Fruit fly (Drosophila melanogaster) whole organism, embryonic: Measurements from ENCODE around the gene Gr64d.

Experiments
- Abd-B ChIP-seq: fragments of 200-800 bp; sonication (Bioruptor generic); optimal IDR thresholded peaks from 2 replicates; lab custom pipeline; 2018; ENCODE audit warnings: missing biosample characterization, mild to moderate bottlenecking, missing genetic modification characterization, moderate library complexity
- CG11695 ChIP-seq: fragments of 200-800 bp; sonication (Bioruptor generic); IDR thresholded peaks from 3 replicates; pipeline ENCODE4 v1.3.6; 2022; ENCODE audit warnings: missing biosample characterization, missing genetic modification characterization
- CG12071 ChIP-seq: fragments of 200-800 bp; sonication (Bioruptor generic); optimal IDR thresholded peaks from 3 replicates; lab custom pipeline; 2018; ENCODE audit warnings: missing biosample characterization, mild to moderate bottlenecking, missing genetic modification characterization
- CG12769 ChIP-seq: fragments of 200-800 bp; sonication (Bioruptor generic); optimal IDR thresholded peaks from 2 replicates; lab custom pipeline; 2019; ENCODE audit warnings: missing biosample characterization, mild to moderate bottlenecking, missing genetic modification characterization, moderate library complexity
- CG18764 ChIP-seq: fragments of 200-800 bp; sonication (Bioruptor generic); optimal IDR thresholded peaks from 3 replicates; lab custom pipeline; 2016; ENCODE audit warnings: missing biosample characterization, missing genetic modification characterization
- CG2875 ChIP-seq: fragments of 200-800 bp; sonication (Bioruptor generic); optimal IDR thresholded peaks from 2 replicates; lab custom pipeline; 2017; ENCODE audit warnings: missing biosample characterization, mild to moderate bottlenecking, missing genetic modification characterization, missing genetic modification reagents
- CG3163 ChIP-seq: fragments of 200-800 bp; sonication (Bioruptor generic); optimal IDR thresholded peaks from 3 replicates; lab custom pipeline; 2016; ENCODE audit warnings: missing biosample characterization, missing genetic modification characterization
- CG32532 ChIP-seq: fragments of 200-800 bp; sonication (Bioruptor generic); IDR thresholded peaks from 2 replicates; pipeline ENCODE4 v1.3.6; 2022; ENCODE audit warnings: missing biosample characterization, missing genetic modification characterization
- CG32767 ChIP-seq: fragments of 200-800 bp; sonication (Bioruptor generic); IDR thresholded peaks from 2 replicates; pipeline ENCODE4 v1.3.6; 2022; ENCODE audit warnings: missing biosample characterization, missing genetic modification characterization
- CG4404 ChIP-seq: fragments of 200-800 bp; sonication (Bioruptor generic); IDR thresholded peaks from 2 replicates; pipeline ENCODE4 v1.3.6; 2022; ENCODE audit warnings: missing biosample characterization, missing genetic modification characterization
- CG6272 ChIP-seq: fragments of 200-800 bp; sonication (Bioruptor generic); IDR thresholded peaks from 2 replicates; pipeline ENCODE4 v1.3.6; 2022; ENCODE audit warnings: missing biosample characterization, missing genetic modification characterization
- CG7372 ChIP-seq: fragments of 200-800 bp; sonication (Bioruptor generic); IDR thresholded peaks from 2 replicates; pipeline ENCODE4 v1.3.6; 2022; ENCODE audit warnings: missing biosample characterization, missing genetic modification characterization
- CG7987 ChIP-seq: fragments of 200-800 bp; sonication (Bioruptor generic); optimal IDR thresholded peaks from 2 replicates; lab custom pipeline; 2018; ENCODE audit warnings: missing biosample characterization, mild to moderate bottlenecking, missing genetic modification characterization, moderate library complexity
- CG8290 ChIP-seq, 3 experiments: fragments of 200-800 bp; sonication (Bioruptor generic); optimal IDR thresholded peaks; 2 replicates each; lab custom pipeline; 2016 to 2019; ENCODE audit warnings: missing biosample characterization in 3 of 3, missing genetic modification characterization in 3 of 3, mild to moderate bottlenecking in 2 of 3, moderate library complexity in 1 of 3
- CG8359 ChIP-seq: fragments of 200-800 bp; sonication (Bioruptor generic); optimal IDR thresholded peaks from 2 replicates; lab custom pipeline; 2017; ENCODE audit warnings: missing biosample characterization, mild to moderate bottlenecking, missing genetic modification characterization, borderline replicate concordance
- Deaf1 ChIP-seq: fragments of 200-800 bp; optimal IDR thresholded peaks from 3 replicates; lab custom pipeline; 2019; ENCODE audit warnings: missing biosample characterization, mild to moderate bottlenecking, missing genetic modification characterization, moderate library complexity
- Dfd ChIP-seq, 2 experiments: fragments of >200 bp; optimal IDR thresholded peaks; 2 replicates each; lab custom pipeline; 2017; ENCODE audit warnings: missing biosample characterization in 2 of 2, missing genetic modification characterization in 2 of 2
- Dll ChIP-seq: fragments of 200-800 bp; sonication (Bioruptor generic); IDR thresholded peaks from 4 replicates; pipeline ENCODE4 v1.3.6; 2022; ENCODE audit warnings: missing biosample characterization, missing genetic modification characterization; ENCODE audit not compliant: partially characterized antibody
- Dp ChIP-seq: fragments of 200-800 bp; sonication (Bioruptor generic); optimal IDR thresholded peaks from 2 replicates; lab custom pipeline; 2018; ENCODE audit warnings: missing biosample characterization, mild to moderate bottlenecking, missing genetic modification characterization, moderate library complexity
- Ets65A ChIP-seq: fragments of 200-800 bp; sonication (Bioruptor generic); peaks from one replicate; lab custom pipeline; 2016; ENCODE audit warnings: missing biosample characterization, missing genetic modification characterization
- GATAe ChIP-seq: fragments of 200-800 bp; sonication (Bioruptor generic); conservative IDR thresholded peaks from 2 replicates; pipeline ENCODE4 v1.3.6; 2022; ENCODE audit warnings: missing biosample characterization, missing genetic modification characterization
- Mad ChIP-seq: fragments of 200-800 bp; sonication (Bioruptor generic); optimal IDR thresholded peaks from 2 replicates; lab custom pipeline; 2016; ENCODE audit warnings: missing biosample characterization, missing genetic modification characterization
- Meics ChIP-seq: fragments of 200-800 bp; sonication (Bioruptor generic); optimal IDR thresholded peaks from 2 replicates; lab custom pipeline; 2017; ENCODE audit warnings: missing biosample characterization, mild to moderate bottlenecking, missing genetic modification characterization
- NC2β ChIP-seq: fragments of 200-800 bp; sonication (Bioruptor generic); optimal IDR thresholded peaks from 2 replicates; lab custom pipeline; 2016; ENCODE audit warnings: missing biosample characterization, missing genetic modification characterization
- Nf-YC ChIP-seq: fragments of 200-800 bp; optimal IDR thresholded peaks from 3 replicates; lab custom pipeline; 2019; ENCODE audit warnings: missing biosample characterization, mild to moderate bottlenecking, missing genetic modification characterization, moderate library complexity
- Rfx ChIP-seq: fragments of 200-800 bp; sonication (Bioruptor generic); IDR thresholded peaks from 2 replicates; pipeline ENCODE4 v1.3.6; 2022; ENCODE audit warnings: missing biosample characterization, missing genetic modification characterization
- Vsx1 ChIP-seq: fragments of 200-800 bp; sonication (Bioruptor generic); optimal IDR thresholded peaks from 2 replicates; lab custom pipeline; 2017; ENCODE audit warnings: missing biosample characterization, mild to moderate bottlenecking, missing genetic modification characterization, missing genetic modification reagents
- Xbp1 ChIP-seq: fragments of 200-800 bp; sonication (Bioruptor generic); optimal IDR thresholded peaks from 3 replicates; lab custom pipeline; 2016; ENCODE audit warnings: missing biosample characterization, mild to moderate bottlenecking, missing genetic modification characterization
- ac ChIP-seq: fragments of 200-800 bp; sonication (Bioruptor generic); optimal IDR thresholded peaks from 3 replicates; lab custom pipeline; 2017; ENCODE audit warnings: missing biosample characterization, mild to moderate bottlenecking, missing genetic modification characterization
- crp ChIP-seq, 2 experiments: fragments of 200-800 bp; sonication (Bioruptor generic); optimal IDR thresholded peaks; 2 replicates in 1 of 2; 3 replicates in 1 of 2; lab custom pipeline; 2017; ENCODE audit warnings: missing biosample characterization in 2 of 2, missing genetic modification characterization in 2 of 2, mild to moderate bottlenecking in 1 of 2, moderate library complexity in 1 of 2
- ems ChIP-seq: fragments of 200-800 bp; sonication (Bioruptor generic); optimal IDR thresholded peaks from 3 replicates; lab custom pipeline; 2016; ENCODE audit warnings: missing biosample characterization, missing genetic modification characterization
- esg ChIP-seq: fragments of 200-800 bp; sonication (Bioruptor generic); conservative IDR thresholded peaks from 2 replicates; pipeline ENCODE4 v1.3.6; 2022; ENCODE audit warnings: missing biosample characterization, missing genetic modification characterization
- gem ChIP-seq: fragments of 200-800 bp; sonication (Bioruptor generic); optimal IDR thresholded peaks from 2 replicates; lab custom pipeline; 2019; ENCODE audit warnings: missing biosample characterization, mild to moderate bottlenecking, missing genetic modification characterization, moderate library complexity
- her ChIP-seq: fragments of 200-800 bp; sonication (Bioruptor generic); optimal IDR thresholded peaks from 2 replicates; lab custom pipeline; 2016; ENCODE audit warnings: missing biosample characterization, missing genetic modification characterization
- hkb ChIP-seq, 2 experiments: fragments of 200-800 bp in 1 of 2; fragments of >200 bp in 1 of 2; sonication (Bioruptor generic) in 1 of 2; IDR thresholded peaks in 1 of 2; optimal IDR thresholded peaks in 1 of 2; 2 replicates each; pipeline versions ENCODE4 v1.3.6 to Lab custom; 2017 to 2022; ENCODE audit warnings: missing biosample characterization in 1 of 2, missing genetic modification characterization in 1 of 2
- hth ChIP-seq: fragments of >200 bp; optimal IDR thresholded peaks from 2 replicates; lab custom pipeline; 2017; ENCODE audit warnings: inconsistent platforms
- kah ChIP-seq: fragments of 200-800 bp; sonication (Bioruptor generic); optimal IDR thresholded peaks from 2 replicates; lab custom pipeline; 2018; ENCODE audit warnings: missing biosample characterization, mild to moderate bottlenecking, missing genetic modification characterization
- lab ChIP-seq: fragments of 200-800 bp; sonication (Bioruptor generic); optimal IDR thresholded peaks from 3 replicates; lab custom pipeline; 2017; ENCODE audit warnings: missing biosample characterization, missing genetic modification characterization, mild to moderate bottlenecking, moderate library complexity, missing genetic modification reagents
- lbe ChIP-seq: fragments of 200-800 bp; sonication (Bioruptor generic); optimal IDR thresholded peaks from 2 replicates; lab custom pipeline; 2016; ENCODE audit warnings: missing biosample characterization, mild to moderate bottlenecking, missing genetic modification characterization
- mirr ChIP-seq: fragments of 200-800 bp; sonication (Bioruptor generic); optimal IDR thresholded peaks from 3 replicates; lab custom pipeline; 2018; ENCODE audit warnings: missing biosample characterization, mild to moderate bottlenecking, missing genetic modification characterization
- nom ChIP-seq: fragments of 200-800 bp; sonication (Bioruptor generic); optimal IDR thresholded peaks from 2 replicates; lab custom pipeline; 2017; ENCODE audit warnings: missing biosample characterization, missing genetic modification characterization, mild to moderate bottlenecking, moderate library complexity, missing genetic modification reagents
- pan ChIP-seq, 4 experiments: fragments of >200 bp in 3 of 4; fragments of 200-800 bp in 1 of 4; sonication (Bioruptor generic) in 1 of 4; optimal IDR thresholded peaks in 3 of 4; IDR thresholded peaks in 1 of 4; 2 replicates each; pipeline versions ENCODE4 v1.3.6 to Lab custom; 2017 to 2022; ENCODE audit warnings: missing biosample characterization in 2 of 4, missing genetic modification characterization in 2 of 4, mixed read lengths in 1 of 4
- psq ChIP-seq: fragments of 200-800 bp; sonication (Bioruptor generic); optimal IDR thresholded peaks from 2 replicates; lab custom pipeline; 2017; ENCODE audit warnings: missing biosample characterization, missing genetic modification characterization
- pum ChIP-seq: fragments of 200-800 bp; sonication (Bioruptor generic); optimal IDR thresholded peaks from 2 replicates; lab custom pipeline; 2016; ENCODE audit warnings: missing biosample characterization, missing genetic modification characterization
- ranshi ChIP-seq: fragments of 200-800 bp; sonication (Bioruptor generic); IDR thresholded peaks from 2 replicates; pipeline ENCODE4 v1.3.6; 2022; ENCODE audit warnings: missing biosample characterization, missing genetic modification characterization
- sd ChIP-seq: fragments of 200-800 bp; sonication (Bioruptor generic); optimal IDR thresholded peaks from 3 replicates; lab custom pipeline; 2018; ENCODE audit warnings: missing biosample characterization, mild to moderate bottlenecking, missing genetic modification characterization, moderate library complexity
- sqz ChIP-seq: fragments of 200-800 bp; sonication (Bioruptor generic); optimal IDR thresholded peaks from 3 replicates; lab custom pipeline; 2018; ENCODE audit warnings: missing biosample characterization, mild to moderate bottlenecking, missing genetic modification characterization
- unc-4 ChIP-seq: fragments of 200-800 bp; sonication (Bioruptor generic); IDR thresholded peaks from 2 replicates; pipeline ENCODE4 v1.3.6; 2022; ENCODE audit warnings: missing biosample characterization, missing genetic modification characterization; ENCODE audit not compliant: partially characterized antibody

The Gr64d gene

DNA sequence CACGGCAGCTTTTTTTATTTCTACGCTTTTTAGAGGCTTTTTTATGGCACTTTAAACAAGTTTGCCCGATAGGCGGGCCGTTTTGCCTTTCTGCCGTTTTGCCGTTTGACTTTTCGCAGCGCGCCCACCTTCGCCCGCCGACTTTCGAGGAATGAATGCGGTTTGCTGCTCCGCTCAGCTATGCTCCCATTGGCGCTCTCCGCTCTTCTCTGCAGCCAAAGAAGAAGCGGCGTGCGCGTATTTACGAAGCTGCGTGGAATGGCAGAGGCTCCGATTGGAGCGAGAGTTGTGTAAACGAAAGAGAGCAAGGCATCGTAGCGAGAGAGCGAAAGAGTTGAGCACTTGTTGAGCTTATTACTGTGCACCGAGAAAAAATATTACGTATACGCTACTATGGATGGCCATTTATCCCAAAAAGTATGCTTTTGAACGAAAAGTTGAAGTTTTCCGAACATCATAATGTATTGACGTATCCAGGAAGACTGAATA lies 39.7 kb downstream of the Gr64d start, which contains the start of gene wit (continued):
- TF ChIP-seq Xbp1: peak; percentile 42
- TF ChIP-seq lbe (GFP tag; lab: Kevin White, UChicago): peak; percentile 83
- no peak for TF ChIP-seq hth (lab: Kevin White, UChicago)
- TF ChIP-seq unc-4: peak; percentile 58
- TF ChIP-seq CG12769: peak; percentile 90
- peak; percentile 11; the same call in 1 of the 2 replicates for TF ChIP-seq ranshi (GFP tag; lab: Robert Waterston, UW)
- peak; percentile 47 for TF ChIP-seq CG12071
- peak; percentile 81 for TF ChIP-seq Nf-YC (tag; lab: Kevin White, UChicago)
- no peak for TF ChIP-seq esg
- peak; percentile 87 for TF ChIP-seq CG3163
- peak; percentile 13 for TF ChIP-seq ems
- no peak for TF ChIP-seq CG8359 (GFP tag; lab: Kevin White, UChicago)
- peak; percentile 62; the same call in 1 of the 2 replicates for TF ChIP-seq CG32532 (GFP tag; lab: Robert Waterston, UW)
- no peak for TF ChIP-seq NC2β (GFP tag; lab: Kevin White, UChicago)
- TF ChIP-seq Vsx1 (GFP tag; lab: Kevin White, UChicago): peak; percentile 57
- peak; percentile 84 for TF ChIP-seq nom (GFP tag; lab: Kevin White, UChicago)
- TF ChIP-seq pan (optimal IDR thresholded peaks at IDR 0.05; lab: Kevin White, UChicago): no peak
- TF ChIP-seq pan (GFP tag; optimal IDR thresholded peaks at IDR 0.05 in 1 of 2, IDR thresholded peaks at IDR 0.05 in 1 of 2): peak in 1 of 2 experiments; percentile 30
- TF ChIP-seq Dfd (GFP tag; optimal IDR thresholded peaks at IDR 0.05; lab: Kevin White, UChicago): no peak
- TF ChIP-seq crp (GFP tag; optimal IDR thresholded peaks at IDR 0.05; lab: Kevin White, UChicago): no peak
- TF ChIP-seq CG4404 (GFP tag; lab: Robert Waterston, UW): no peak
- TF ChIP-seq CG11695 (GFP tag; lab: Robert Waterston, UW): 0 out of 3 replicates have a peak, but pooled peaks have one; percentile 11
- peak; percentile 67 for TF ChIP-seq kah (GFP tag; lab: Kevin White, UChicago)
- TF ChIP-seq sqz (GFP tag; lab: Kevin White, UChicago): peak; percentile 53
- TF ChIP-seq pum (GFP tag; lab: Kevin White, UChicago): no peak
- TF ChIP-seq GATAe (GFP tag; lab: Robert Waterston, UW): no peak
- TF ChIP-seq her: peak; percentile 36
- TF ChIP-seq Abd-B (GFP tag; lab: Kevin White, UChicago): no peak
- peak; percentile 52 for TF ChIP-seq CG7987 (GFP tag; lab: Kevin White, UChicago)
- peak; percentile 80 for TF ChIP-seq Ets65A (GFP tag; lab: Kevin White, UChicago)
- peak; percentile 31; the same call in 1 of the 2 replicates for TF ChIP-seq Rfx (GFP tag; lab: Robert Waterston, UW)
- TF ChIP-seq Dll (GFP tag; lab: Robert Waterston, UW): peak; percentile 47; the same call in 1 of the 4 replicates
- peak; percentile 18 for TF ChIP-seq gem
- peak; percentile 92 for TF ChIP-seq psq
- TF ChIP-seq ac (GFP tag; lab: Kevin White, UChicago): no peak
- TF ChIP-seq Dp: peak; percentile 6
- 0 out of 2 replicates have a peak, but pooled peaks have one; percentile 16 for TF ChIP-seq CG32767
- peak; percentile 30 for TF ChIP-seq Deaf1 (tag; lab: Kevin White, UChicago)
- no peak for TF ChIP-seq hkb (optimal IDR thresholded peaks at IDR 0.05; lab: Kevin White, UChicago)
- TF ChIP-seq hkb (GFP tag; IDR thresholded peaks at IDR 0.05; lab: Robert Waterston, UW): peak; percentile 49; the same call in 1 of the 2 replicates
- TF ChIP-seq sd (tag; lab: Kevin White, UChicago): peak; percentile 87
- peak; percentile 6 for TF ChIP-seq Mad (GFP tag; lab: Kevin White, UChicago)
- no peak for TF ChIP-seq CG18764
- peak; percentile 60 for TF ChIP-seq lab (GFP tag; lab: Kevin White, UChicago)
- TF ChIP-seq CG8290 (GFP tag; optimal IDR thresholded peaks at IDR 0.05; lab: Kevin White, UChicago): no peak
- TF ChIP-seq CG8290 (tag; optimal IDR thresholded peaks at IDR 0.05; lab: Kevin White, UChicago): peak in 1 of 2 experiments; percentile 73
- peak; percentile 47; the same call in 1 of the 2 replicates for TF ChIP-seq CG7372 (GFP tag; lab: Robert Waterston, UW)
- TF ChIP-seq Meics (GFP tag; lab: Kevin White, UChicago): peak; percentile 11
- TF ChIP-seq CG6272 (GFP tag; lab: Robert Waterston, UW): no peak
- TF ChIP-seq mirr: peak; percentile 27
- peak; percentile 40 for TF ChIP-seq CG2875 (GFP tag; lab: Kevin White, UChicago)
